Worm (Caenorhabditis elegans): Measurements from ENCODE around the gene che-2.

Gene che-2

DNA sequence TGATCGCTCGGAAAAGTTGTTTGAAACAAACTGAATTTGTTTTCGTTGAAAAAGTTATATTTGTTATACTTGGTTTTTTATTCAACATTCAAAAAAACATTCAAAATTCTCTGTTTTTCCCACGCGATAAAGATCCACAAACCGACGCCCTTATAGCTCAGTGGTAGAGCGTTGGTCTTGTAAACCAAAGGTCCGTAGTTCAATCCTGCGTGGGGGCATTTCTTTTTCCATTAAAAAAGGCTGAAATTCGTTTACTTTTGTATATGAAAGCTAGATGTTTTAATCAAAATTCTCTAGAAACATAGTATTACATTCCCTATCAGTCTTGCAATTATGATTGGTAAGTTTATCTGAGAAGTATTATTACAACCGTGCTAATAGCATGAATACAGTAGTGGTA, 6.4 kb downstream of the che-2 start:
- TF ChIP-seq dao-5 (tag; optimal IDR thresholded peaks at IDR 0.05) = no peak
- TF ChIP-seq W03F9.2 (tag; optimal IDR thresholded peaks at IDR 0.05) = no peak
- TF ChIP-seq him-1 (tag; optimal IDR thresholded peaks at IDR 0.05) = no peak

ce11 chrX:489635-490105, 8.4 kb downstream of the che-2 start, which contains the start of gene egl-17:
TSS of gene egl-17 (plus strand) at chrX:489685.
- TF ChIP-seq W03F9.2 (tag; optimal IDR thresholded peaks at IDR 0.05) = peak; percentile 7
- peak; percentile 87 for TF ChIP-seq dao-5 (tag; optimal IDR thresholded peaks at IDR 0.05)
- peak; percentile 85 for TF ChIP-seq him-1 (tag; optimal IDR thresholded peaks at IDR 0.05)

ce11 chrX:492919-493318, 11.7 kb downstream of the che-2 start, which contains the start of gene B0310.1:
TSS of gene B0310.1 (plus strand) at chrX:493228.
- no peak for TF ChIP-seq W03F9.2 (tag; optimal IDR thresholded peaks at IDR 0.05)
- TF ChIP-seq him-1 (tag; optimal IDR thresholded peaks at IDR 0.05) = no peak
- TF ChIP-seq dao-5 (tag; optimal IDR thresholded peaks at IDR 0.05) = no peak

DNA sequence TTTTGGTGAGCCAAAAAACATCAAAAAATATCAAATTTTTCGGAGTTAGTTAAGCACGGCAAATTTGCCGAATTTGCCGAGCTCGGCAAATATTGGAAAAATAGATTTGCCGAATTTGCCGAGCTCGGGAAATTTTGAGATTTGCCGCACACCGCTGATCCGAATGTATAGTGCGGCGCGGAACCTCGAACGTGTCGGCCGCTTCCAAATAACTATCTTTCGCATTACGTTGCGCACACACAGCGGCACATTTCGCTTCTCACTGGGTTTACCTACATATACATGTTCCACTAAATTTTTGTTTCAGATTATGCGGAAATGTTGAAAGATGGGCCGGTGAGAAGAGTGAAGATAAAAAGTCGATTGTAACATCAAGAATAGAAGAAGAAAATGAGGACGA, 15.5 kb downstream of the che-2 start:
- TF ChIP-seq dao-5 (tag; optimal IDR thresholded peaks at IDR 0.05) = no peak
- TF ChIP-seq W03F9.2 (tag; optimal IDR thresholded peaks at IDR 0.05) = no peak
- TF ChIP-seq him-1 (tag; optimal IDR thresholded peaks at IDR 0.05) = no peak

DNA sequence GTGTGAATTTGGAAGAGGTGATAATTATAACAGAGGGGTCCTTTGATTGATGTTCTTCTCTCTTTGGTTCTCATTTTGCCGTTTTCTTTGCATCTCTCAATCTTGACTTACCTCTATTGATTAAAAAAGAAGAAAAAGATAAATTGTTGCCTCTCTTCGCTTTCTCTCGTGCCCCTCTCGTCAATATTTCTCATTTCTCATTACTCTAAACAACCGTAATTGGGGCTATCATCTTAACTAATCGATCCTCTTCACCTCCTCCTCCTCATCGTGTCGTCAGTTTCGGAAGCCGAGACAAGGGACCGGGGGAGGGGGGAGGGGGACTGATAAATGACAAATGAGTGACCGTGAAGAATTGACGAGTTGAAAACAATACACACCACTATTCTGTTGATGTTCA, 17.4 kb downstream of the che-2 start:
- TF ChIP-seq W03F9.2 (tag; optimal IDR thresholded peaks at IDR 0.05) = no peak
- TF ChIP-seq him-1 (tag; optimal IDR thresholded peaks at IDR 0.05) = no peak
- no peak for TF ChIP-seq dao-5 (tag; optimal IDR thresholded peaks at IDR 0.05)

DNA sequence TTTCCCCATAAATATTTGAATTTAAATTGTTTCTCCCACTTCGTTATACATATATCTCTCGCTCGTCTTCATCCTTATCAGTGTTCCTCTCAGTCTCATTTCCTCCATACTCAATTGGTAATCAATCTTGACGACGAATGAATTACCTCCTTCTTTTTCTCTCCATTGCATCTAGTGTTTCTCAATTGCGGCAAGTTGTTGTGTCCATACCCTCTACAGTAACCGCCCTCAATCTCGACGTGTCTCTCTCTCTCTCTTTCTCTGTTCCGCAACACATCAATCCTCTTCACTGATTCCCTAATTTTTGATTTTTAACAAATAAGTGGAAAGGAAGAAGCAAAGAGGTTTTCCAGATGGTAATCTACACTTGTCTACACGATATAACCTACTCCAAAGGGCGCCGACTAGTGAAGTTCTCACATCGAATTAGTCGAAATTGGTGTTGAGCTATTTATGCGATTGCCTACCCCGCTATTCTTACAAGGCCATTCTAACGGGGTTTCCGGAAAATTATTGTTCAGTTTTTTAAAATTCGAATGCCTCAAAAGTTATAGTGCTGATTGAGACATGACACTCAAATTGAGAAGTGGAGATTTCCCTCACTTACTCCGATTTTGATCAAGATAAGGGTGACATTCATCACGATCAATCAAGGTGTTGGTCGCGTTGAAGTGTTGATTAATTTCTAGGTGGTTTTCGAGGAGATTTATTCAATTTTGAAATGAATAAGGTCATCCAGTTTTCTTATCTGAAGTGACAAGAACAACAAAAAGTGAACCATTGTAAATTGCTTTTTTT, 23.0 kb downstream of the che-2 start:
- no peak for TF ChIP-seq dao-5 (tag; optimal IDR thresholded peaks at IDR 0.05)
- TF ChIP-seq him-1 (tag; optimal IDR thresholded peaks at IDR 0.05) = no peak
- no peak for TF ChIP-seq W03F9.2 (tag; optimal IDR thresholded peaks at IDR 0.05)

DNA sequence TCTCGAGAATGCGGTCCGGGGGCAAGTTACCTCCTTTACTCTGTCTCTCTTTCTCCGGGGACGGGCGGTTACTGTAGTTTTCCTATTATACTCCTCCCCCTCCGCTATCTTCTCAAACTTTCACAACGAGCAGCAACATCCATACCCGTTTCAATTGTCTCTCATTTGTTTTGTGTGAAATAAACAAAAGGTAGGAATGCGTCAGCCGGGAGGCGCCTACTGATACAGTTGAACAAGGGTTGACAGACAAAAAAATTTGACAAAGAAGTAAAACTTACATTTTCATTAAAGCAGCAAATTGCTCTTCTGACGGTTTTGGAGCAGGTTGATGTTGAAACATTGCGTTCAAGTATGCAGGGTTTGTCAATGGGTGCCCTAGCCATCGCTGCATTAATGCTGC, 23.8 kb downstream of the che-2 start:
- no peak for TF ChIP-seq dao-5 (tag; optimal IDR thresholded peaks at IDR 0.05)
- TF ChIP-seq W03F9.2 (tag; optimal IDR thresholded peaks at IDR 0.05) = no peak
- TF ChIP-seq him-1 (tag; optimal IDR thresholded peaks at IDR 0.05) = no peak

DNA sequence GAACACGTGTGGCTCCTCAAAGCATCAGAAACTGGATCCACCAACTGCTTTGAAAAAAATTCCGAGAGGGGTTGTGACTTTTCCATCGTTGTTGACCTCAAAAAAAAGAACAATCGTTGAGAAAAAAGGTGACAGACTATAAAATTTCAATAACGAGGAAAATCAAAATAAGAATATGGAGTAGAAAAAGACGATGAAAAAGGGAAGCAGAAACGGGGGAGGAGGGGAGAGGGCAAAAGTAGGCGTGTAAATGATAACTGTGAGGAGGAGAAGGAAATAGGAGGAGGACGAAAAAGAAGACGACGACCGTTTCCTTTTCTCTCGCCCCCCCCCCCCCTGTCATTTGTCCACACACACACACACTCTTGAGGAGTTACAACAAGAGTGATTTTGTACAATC, 25.6 kb downstream of the che-2 start, which contains the start of gene B0310.2:
TSS of gene B0310.2 (minus strand) at position 101 of the 400 bp plus-strand sequence.
- TF ChIP-seq him-1 (tag; optimal IDR thresholded peaks at IDR 0.05) (no peak), W03F9.2 (tag; optimal IDR thresholded peaks at IDR 0.05) (no peak), dao-5 (tag; optimal IDR thresholded peaks at IDR 0.05) (no peak)

DNA sequence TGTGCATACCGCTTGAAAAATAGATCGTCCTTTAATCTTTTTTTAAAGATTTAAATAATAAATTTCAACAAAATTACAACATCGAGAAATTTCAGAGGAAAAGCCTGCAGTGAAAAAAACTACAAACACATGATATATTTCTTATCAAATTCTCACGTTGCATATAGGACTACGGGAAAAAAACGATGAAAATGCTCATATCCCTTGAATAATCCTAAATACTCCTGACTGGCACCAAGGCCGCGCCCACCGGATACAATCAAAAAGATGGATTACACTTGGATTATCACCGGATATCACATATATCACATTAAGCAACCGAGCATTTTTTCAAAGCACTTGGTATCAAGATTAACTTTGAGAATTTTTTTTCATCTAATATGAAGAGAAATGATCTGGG, 32.8 kb downstream of the che-2 start:
- TF ChIP-seq him-1 (tag; optimal IDR thresholded peaks at IDR 0.05) (no peak), dao-5 (tag; optimal IDR thresholded peaks at IDR 0.05) (no peak), W03F9.2 (tag; optimal IDR thresholded peaks at IDR 0.05) (no peak)

DNA sequence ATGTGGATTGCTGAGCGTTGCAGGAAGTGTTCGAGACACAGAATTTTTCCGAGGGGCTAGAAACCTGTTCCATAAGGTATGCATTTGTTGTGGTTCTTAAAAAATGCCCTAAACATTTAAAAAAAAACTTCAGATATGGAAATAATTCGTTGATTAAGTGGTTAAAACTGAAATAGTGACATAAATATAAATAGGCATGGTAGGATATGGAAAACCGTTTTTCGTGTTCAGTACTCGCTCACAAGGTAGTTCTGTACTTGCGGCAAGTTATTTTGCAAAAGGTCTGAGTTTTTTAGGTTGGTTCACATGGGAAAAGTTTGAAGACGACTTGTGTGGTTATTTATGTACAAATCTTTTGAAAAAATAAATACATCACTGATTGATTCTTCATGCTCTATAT, 39.6 kb downstream of the che-2 start, which contains the start of gene B0310.3:
TSS of gene B0310.3 (minus strand) at position 101 of the 400 bp plus-strand sequence.
- TF ChIP-seq dao-5 (tag; optimal IDR thresholded peaks at IDR 0.05) (no peak), him-1 (tag; optimal IDR thresholded peaks at IDR 0.05) (no peak), W03F9.2 (tag; optimal IDR thresholded peaks at IDR 0.05) (no peak)

ce11 chrX:524498-524897, 43.2 kb downstream of the che-2 start:
- TF ChIP-seq him-1 (tag; optimal IDR thresholded peaks at IDR 0.05) (no peak), dao-5 (tag; optimal IDR thresholded peaks at IDR 0.05) (no peak), W03F9.2 (tag; optimal IDR thresholded peaks at IDR 0.05) (no peak)

- TF ChIP-seq W03F9.2 (tag; optimal IDR thresholded peaks at IDR 0.05) (no peak), dao-5 (tag; optimal IDR thresholded peaks at IDR 0.05) (no peak), him-1 (tag; optimal IDR thresholded peaks at IDR 0.05) (no peak)
Observed at ce11 chrX:527663-528062, 46.4 kb downstream of the che-2 start.

DNA sequence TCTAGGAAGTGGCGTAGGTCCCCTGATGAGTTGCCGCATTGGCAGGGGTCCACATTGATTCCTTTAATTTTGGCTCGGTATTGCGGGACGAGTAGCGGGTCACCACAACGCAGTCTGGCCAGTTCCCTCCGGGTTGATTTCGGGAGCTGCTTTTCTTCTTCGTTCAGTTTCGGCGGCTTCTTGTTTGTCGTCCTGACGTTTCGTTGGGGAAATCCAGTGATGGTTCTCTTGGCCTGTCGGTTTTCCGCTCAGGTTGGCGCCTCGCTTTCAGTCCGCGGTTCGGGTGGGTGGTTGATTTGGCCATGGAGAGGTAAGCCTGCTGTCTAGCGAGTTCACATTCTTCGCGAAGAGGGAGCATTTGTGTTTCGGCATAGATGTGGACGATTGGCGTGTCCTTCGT, 47.5 kb downstream of the che-2 start:
- TF ChIP-seq dao-5 (tag; optimal IDR thresholded peaks at IDR 0.05) = no peak
- TF ChIP-seq W03F9.2 (tag; optimal IDR thresholded peaks at IDR 0.05) = no peak
- no peak for TF ChIP-seq him-1 (tag; optimal IDR thresholded peaks at IDR 0.05)

- TF ChIP-seq dao-5 (tag; optimal IDR thresholded peaks at IDR 0.05) (no peak), W03F9.2 (tag; optimal IDR thresholded peaks at IDR 0.05) (no peak), him-1 (tag; optimal IDR thresholded peaks at IDR 0.05) (no peak)
Observed at ce11 chrX:529386-529785, 48.1 kb downstream of the che-2 start.
